Worm (Caenorhabditis elegans) whole organism, midembryonic: ENCODE results near the gene T05G5.5.

Source experiments
- T22C8.4 ChIP-seq: fragments of 200-800 bp; sonication (Bioruptor generic); IDR thresholded peaks from 2 replicates; pipeline ENCODE4 v1.3.6; 2022; ENCODE audit warnings: missing genetic modification characterization, missing compliant biosample characterization
- cog-1 ChIP-seq: sonication (generic microtip); optimal IDR thresholded peaks from 2 replicates; lab custom pipeline; 2016; ENCODE audit warnings: missing genetic modification characterization, missing compliant biosample characterization
- flt-1 ChIP-seq: fragments of 200-800 bp; sonication (Bioruptor generic); IDR thresholded peaks from 2 replicates; pipeline ENCODE4 v1.3.6; 2022; ENCODE audit warnings: missing genetic modification characterization, missing compliant biosample characterization
- klf-2 ChIP-seq: fragments of 200-800 bp; sonication (Bioruptor generic); conservative IDR thresholded peaks from 2 replicates; pipeline ENCODE4 v1.3.6; 2022; ENCODE audit warnings: missing genetic modification reagents, missing genetic modification characterization, missing compliant biosample characterization
- med-1 ChIP-seq: sonication (generic microtip); optimal IDR thresholded peaks from 2 replicates; lab custom pipeline; 2017; ENCODE audit warnings: missing genetic modification characterization, mild to moderate bottlenecking, missing compliant biosample characterization, antibody characterized with exemption, missing genetic modification reagents; ENCODE audit not compliant: insufficient read depth
- ref-1 ChIP-seq: fragments of 200-800 bp; sonication (Bioruptor generic); conservative IDR thresholded peaks from 2 replicates; pipeline ENCODE4 v1.3.6; 2022; ENCODE audit warnings: missing genetic modification reagents, missing genetic modification characterization, missing compliant biosample characterization
- tab-1 ChIP-seq: fragments of 200-800 bp; sonication (Bioruptor generic); IDR thresholded peaks from 2 replicates; pipeline ENCODE4 v1.3.6; 2022; ENCODE audit warnings: missing genetic modification characterization, missing compliant biosample characterization
- ztf-23 ChIP-seq: fragments of 200-800 bp; sonication (Bioruptor generic); IDR thresholded peaks from 2 replicates; pipeline ENCODE4 v1.3.6; 2022; ENCODE audit warnings: missing genetic modification reagents, missing genetic modification characterization, missing compliant biosample characterization
- ztf-29 ChIP-seq: fragments of 200-800 bp; sonication (Bioruptor generic); IDR thresholded peaks from 2 replicates; pipeline ENCODE4 v1.3.6; 2022; ENCODE audit warnings: missing genetic modification reagents, missing genetic modification characterization, missing compliant biosample characterization

Gene T05G5.5

DNA sequence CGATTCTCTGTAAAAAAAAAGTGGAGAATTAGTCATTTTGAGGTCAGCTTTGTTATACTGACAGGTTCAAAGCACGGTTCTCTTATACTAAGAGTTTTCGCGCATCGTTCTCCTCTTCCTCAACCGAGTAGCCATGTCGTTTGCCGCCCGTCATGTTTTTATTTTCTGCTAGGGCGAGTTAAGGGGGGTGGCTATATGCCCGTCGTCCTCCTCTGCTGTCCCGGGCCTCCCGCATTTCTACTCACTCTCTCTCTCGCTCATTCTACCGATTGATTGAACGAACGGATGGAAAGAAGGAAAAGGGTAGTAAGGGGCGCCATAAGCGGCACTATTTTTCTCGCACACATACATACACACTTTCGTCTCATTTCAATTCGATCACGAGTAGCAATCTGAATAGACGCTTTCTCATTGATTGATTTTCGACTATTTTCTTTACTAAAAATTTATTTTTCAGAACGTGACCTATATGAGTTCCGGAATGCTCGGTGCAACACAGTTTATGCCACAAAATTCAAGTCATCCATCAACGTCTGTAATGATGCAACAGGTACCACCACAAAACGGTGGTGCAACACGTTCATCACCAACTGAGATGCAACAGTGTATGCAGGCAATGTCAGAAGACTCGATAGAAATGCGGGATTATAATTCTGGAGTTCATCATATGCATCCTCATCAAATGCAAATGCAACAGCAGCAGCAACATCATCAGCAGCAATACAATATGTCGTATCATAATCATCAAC, 45.9 kb downstream of the T05G5.5 start:
- TF ChIP-seq ztf-23 (no peak), flt-1 (GFP tag; lab: Robert Waterston, UW) (no peak; the same call in 1 of the 2 replicates), cog-1 (tag; lab: Kevin White, UChicago) (no peak), T22C8.4 (GFP tag; lab: Robert Waterston, UW) (no peak), med-1 (GFP tag; lab: Kevin White, UChicago) (no peak), ref-1 (GFP tag; lab: Robert Waterston, UW) (no peak; the same call in 1 of the 2 replicates), ztf-29 (no peak), tab-1 (GFP tag; lab: Robert Waterston, UW) (no peak)

DNA sequence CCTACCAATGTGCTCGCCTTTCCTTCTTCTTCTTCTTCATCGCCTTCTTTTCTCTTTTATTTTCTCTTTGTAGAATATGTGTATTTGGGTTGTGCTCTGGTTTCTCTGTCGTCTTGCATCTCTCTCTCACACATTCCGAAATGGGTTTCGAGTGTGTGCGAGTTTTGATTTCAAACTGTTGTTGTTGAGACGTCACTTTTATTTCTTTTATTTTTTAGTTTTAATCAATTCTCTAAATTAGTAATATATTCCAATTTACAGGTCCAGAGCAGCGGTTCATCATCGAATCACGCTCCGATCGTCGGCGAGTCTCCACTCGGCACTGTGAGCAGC, 46.7 kb downstream of the T05G5.5 start:
- TF ChIP-seq ztf-29 (no peak), tab-1 (GFP tag; lab: Robert Waterston, UW) (no peak), T22C8.4 (GFP tag; lab: Robert Waterston, UW) (no peak), ztf-23 (no peak), cog-1 (tag; lab: Kevin White, UChicago) (no peak), klf-2 (no peak), ref-1 (GFP tag; lab: Robert Waterston, UW) (no peak), med-1 (GFP tag; lab: Kevin White, UChicago) (no peak), flt-1 (GFP tag; lab: Robert Waterston, UW) (no peak)

DNA sequence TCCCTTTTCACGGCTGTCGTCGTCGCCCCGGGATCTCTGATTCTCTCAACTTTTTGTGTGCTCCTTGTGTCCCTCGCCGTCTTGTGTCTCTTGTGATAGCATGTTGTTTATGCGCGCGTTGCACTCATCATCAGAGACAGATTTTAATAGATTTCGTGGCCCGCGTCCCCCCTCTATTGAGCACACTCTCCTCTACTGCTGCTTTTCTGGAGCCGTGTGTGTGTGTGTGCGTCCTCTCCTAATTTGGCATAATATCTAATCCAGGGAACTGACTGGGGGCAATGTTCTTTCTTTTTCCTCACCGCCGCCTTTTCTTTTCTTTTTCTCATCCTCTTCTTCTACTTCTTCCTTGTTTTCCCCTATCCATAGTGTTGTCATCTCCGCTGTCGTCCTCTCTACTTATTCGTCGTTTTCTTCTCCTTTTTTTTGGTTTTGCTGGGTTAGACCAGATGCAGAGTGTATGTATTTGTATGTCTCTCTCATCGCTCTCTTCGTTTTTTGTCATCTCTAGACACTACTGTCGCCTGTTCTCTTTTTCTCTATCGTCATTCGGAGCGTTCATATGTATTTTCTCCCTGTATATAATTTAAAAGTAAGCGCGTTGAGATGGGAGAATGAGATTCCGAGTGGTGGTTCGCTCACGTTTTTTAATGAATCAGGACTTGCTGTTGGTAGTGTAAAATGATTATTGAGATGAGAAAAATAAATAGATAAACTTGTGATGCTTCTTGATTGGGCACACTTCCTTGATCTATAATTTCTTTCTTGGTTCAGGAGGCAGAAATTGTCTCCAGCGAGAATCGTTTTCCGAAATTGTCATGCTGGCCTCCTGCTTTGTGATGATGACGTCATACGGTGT, 47.3 kb downstream of the T05G5.5 start:
- TF ChIP-seq cog-1 (tag; lab: Kevin White, UChicago): peak; percentile 64
- no peak for TF ChIP-seq klf-2
- TF ChIP-seq ztf-23: 0 out of 2 replicates have a peak, but pooled peaks have one; percentile 57

DNA sequence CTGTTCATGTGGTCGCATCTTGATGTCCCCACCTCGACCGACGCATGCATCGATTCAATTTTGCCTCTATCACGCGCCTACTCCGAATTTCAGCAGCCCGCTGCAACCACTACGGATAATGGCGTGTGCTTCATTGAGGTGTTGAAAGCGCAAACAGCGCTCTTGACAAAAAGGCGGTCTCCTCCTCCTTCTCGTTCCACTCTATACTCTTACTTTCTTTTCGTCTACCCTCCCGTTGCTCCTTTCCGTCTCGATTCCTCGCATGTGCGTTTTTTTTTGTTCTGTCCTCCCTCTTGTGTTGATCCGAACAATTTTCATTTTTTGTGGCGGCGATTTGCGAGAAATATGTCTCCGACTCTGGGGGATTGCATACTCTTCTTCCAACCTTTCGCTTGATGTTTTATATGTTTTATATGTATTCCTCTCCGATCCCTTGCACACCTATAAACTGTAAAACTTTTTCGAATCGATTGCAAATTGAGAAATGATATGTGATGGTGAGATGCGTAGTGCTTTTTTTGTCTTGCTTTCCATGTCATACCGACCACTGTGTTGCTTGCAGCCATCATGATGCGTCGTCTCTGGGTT, 48.5 kb downstream of the T05G5.5 start:
- TF ChIP-seq T22C8.4 (GFP tag; lab: Robert Waterston, UW): no peak
- TF ChIP-seq flt-1 (GFP tag; lab: Robert Waterston, UW): peak; percentile 36; the same call in 1 of the 2 replicates

DNA sequence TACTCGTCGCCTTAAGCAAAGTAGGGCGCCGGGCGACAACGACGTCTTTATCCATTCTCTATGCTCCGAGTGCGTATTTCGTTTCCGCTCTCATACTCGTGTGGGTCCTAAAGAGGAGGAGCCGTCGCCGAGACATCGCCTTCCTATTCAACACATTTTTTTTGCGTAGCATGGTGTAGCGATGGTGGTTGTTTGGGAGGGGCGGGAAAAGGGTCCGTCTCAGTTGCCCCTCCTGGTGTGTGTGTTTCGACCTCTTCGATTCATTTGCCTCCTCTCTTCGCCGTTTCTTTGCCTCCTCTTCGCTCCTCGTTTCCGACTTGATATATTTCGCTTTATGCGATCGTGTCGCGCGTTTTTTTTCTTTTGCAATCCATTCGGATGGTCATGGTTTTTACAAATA, 49.4 kb downstream of the T05G5.5 start:
- no peak for TF ChIP-seq ztf-23

DNA sequence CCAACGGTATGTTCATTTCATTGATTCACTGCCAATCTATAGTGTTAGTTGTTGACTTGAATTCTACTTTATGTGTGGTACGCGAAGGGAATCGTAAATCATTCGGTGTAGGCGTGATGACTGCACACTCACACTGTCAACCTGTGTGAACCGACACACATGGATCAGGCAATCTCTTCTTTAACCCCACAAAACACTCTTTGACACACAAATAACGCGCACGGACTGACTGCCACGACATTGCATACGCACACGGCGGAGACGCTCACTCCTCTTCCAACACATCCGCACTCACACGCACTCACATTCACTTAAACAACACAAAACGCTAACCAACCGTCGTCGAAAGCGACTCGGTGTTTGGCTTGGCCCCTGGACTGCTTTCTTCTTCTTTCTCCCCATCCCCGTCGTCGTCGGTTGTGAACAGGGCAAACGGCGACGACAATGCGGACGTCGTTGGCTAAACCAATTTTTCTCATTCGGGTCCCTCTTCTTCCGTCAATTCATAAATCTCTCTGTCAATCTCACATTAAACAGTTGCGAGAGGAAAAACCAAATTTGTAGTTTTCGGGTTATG, 51.0 kb downstream of the T05G5.5 start:
- no peak for TF ChIP-seq flt-1 (GFP tag; lab: Robert Waterston, UW)
- no peak for TF ChIP-seq ztf-23
- no peak for TF ChIP-seq T22C8.4 (GFP tag; lab: Robert Waterston, UW)
- no peak for TF ChIP-seq ref-1 (GFP tag; lab: Robert Waterston, UW)
- no peak for TF ChIP-seq klf-2
- no peak for TF ChIP-seq ztf-29
- TF ChIP-seq med-1 (GFP tag; lab: Kevin White, UChicago): no peak
- no peak for TF ChIP-seq tab-1 (GFP tag; lab: Robert Waterston, UW)
- no peak for TF ChIP-seq cog-1 (tag; lab: Kevin White, UChicago)
